Fruit fly (Drosophila melanogaster) whole organism, embryonic: ENCODE measurements around the gene CG4914.

Source experiments
- Blimp-1 ChIP-seq: fragments of 200-800 bp; sonication (Bioruptor generic); optimal IDR thresholded peaks from 3 replicates; lab custom pipeline; 2018; ENCODE audit warnings: missing biosample characterization, missing genetic modification characterization, mild to moderate bottlenecking, moderate library complexity, missing genetic modification reagents
- CG10565 ChIP-seq: fragments of 200-800 bp; sonication (Bioruptor generic); optimal IDR thresholded peaks from 3 replicates; lab custom pipeline; 2016; ENCODE audit warnings: missing biosample characterization, mild to moderate bottlenecking, missing genetic modification characterization
- CG10979 ChIP-seq: fragments of 200-800 bp; sonication (Bioruptor generic); optimal IDR thresholded peaks from 2 replicates; lab custom pipeline; 2018; ENCODE audit warnings: missing biosample characterization, mild to moderate bottlenecking, missing genetic modification characterization, moderate library complexity
- CG11504 ChIP-seq: fragments of 200-800 bp; sonication (Bioruptor generic); optimal IDR thresholded peaks from 3 replicates; lab custom pipeline; 2019; ENCODE audit warnings: missing biosample characterization, mild to moderate bottlenecking, missing genetic modification characterization, moderate library complexity
- CG14710 ChIP-seq: fragments of 200-800 bp; sonication (Bioruptor generic); optimal IDR thresholded peaks from 3 replicates; lab custom pipeline; 2019; ENCODE audit warnings: missing biosample characterization, mild to moderate bottlenecking, missing genetic modification characterization, moderate library complexity
- CG1529 ChIP-seq: fragments of 200-800 bp; sonication (Bioruptor generic); optimal IDR thresholded peaks from 3 replicates; lab custom pipeline; 2018; ENCODE audit warnings: missing biosample characterization, missing genetic modification characterization
- CG18262 ChIP-seq: fragments of 200-800 bp; optimal IDR thresholded peaks from 3 replicates; lab custom pipeline; 2019; ENCODE audit warnings: missing biosample characterization, mild to moderate bottlenecking, missing genetic modification characterization, moderate library complexity
- CG2116 ChIP-seq: fragments of 200-800 bp; sonication (Bioruptor generic); optimal IDR thresholded peaks from 3 replicates; lab custom pipeline; 2018; ENCODE audit warnings: missing biosample characterization, mild to moderate bottlenecking, missing genetic modification characterization
- CG2678 ChIP-seq: fragments of 200-800 bp; sonication (Bioruptor generic); optimal IDR thresholded peaks from 3 replicates; lab custom pipeline; 2019; ENCODE audit warnings: missing biosample characterization, mild to moderate bottlenecking, missing genetic modification characterization, moderate library complexity
- CG31441 ChIP-seq: fragments of 200-800 bp; sonication (Bioruptor generic); IDR thresholded peaks from 2 replicates; pipeline ENCODE4 v1.3.6; 2022; ENCODE audit warnings: missing biosample characterization, missing genetic modification characterization
- CG6683 ChIP-seq: fragments of 200-800 bp; sonication (Bioruptor generic); optimal IDR thresholded peaks from 2 replicates; lab custom pipeline; 2017; ENCODE audit warnings: missing biosample characterization, mild to moderate bottlenecking, missing genetic modification characterization, missing genetic modification reagents
- CG8290 ChIP-seq, 3 experiments: fragments of 200-800 bp; sonication (Bioruptor generic); optimal IDR thresholded peaks; 2 replicates each; lab custom pipeline; 2016 to 2019; ENCODE audit warnings: missing biosample characterization in 3 of 3, missing genetic modification characterization in 3 of 3, mild to moderate bottlenecking in 2 of 3, moderate library complexity in 1 of 3
- D19B ChIP-seq: fragments of 200-800 bp; sonication (Bioruptor generic); optimal IDR thresholded peaks from 2 replicates; lab custom pipeline; 2017; ENCODE audit warnings: missing biosample characterization, mild to moderate bottlenecking, missing genetic modification characterization
- Doc3 ChIP-seq: fragments of 200-800 bp; sonication (Bioruptor generic); IDR thresholded peaks from 3 replicates; pipeline ENCODE4 v1.3.6; 2022; ENCODE audit warnings: missing biosample characterization, missing genetic modification characterization; ENCODE audit not compliant: partially characterized antibody
- Ets65A ChIP-seq: fragments of 200-800 bp; sonication (Bioruptor generic); peaks from one replicate; lab custom pipeline; 2016; ENCODE audit warnings: missing biosample characterization, missing genetic modification characterization
- H2.0 ChIP-seq: fragments of 200-800 bp; sonication (Bioruptor generic); IDR thresholded peaks from 2 replicates; pipeline ENCODE4 v1.3.6; 2022; ENCODE audit warnings: missing biosample characterization, missing genetic modification characterization
- Hsf ChIP-seq: fragments of 200-800 bp; sonication (Bioruptor generic); optimal IDR thresholded peaks from 3 replicates; lab custom pipeline; 2016; ENCODE audit warnings: missing biosample characterization, missing genetic modification characterization
- MESR4 ChIP-seq: fragments of 200-800 bp; sonication (Bioruptor generic); optimal IDR thresholded peaks from 2 replicates; lab custom pipeline; 2018; ENCODE audit warnings: missing biosample characterization, mild to moderate bottlenecking, missing genetic modification characterization, moderate library complexity
- Mad ChIP-seq: fragments of 200-800 bp; sonication (Bioruptor generic); optimal IDR thresholded peaks from 2 replicates; lab custom pipeline; 2016; ENCODE audit warnings: missing biosample characterization, missing genetic modification characterization
- Oli ChIP-seq: fragments of 200-800 bp; sonication (Bioruptor generic); optimal IDR thresholded peaks from 2 replicates; lab custom pipeline; 2018; ENCODE audit warnings: missing biosample characterization, mild to moderate bottlenecking, missing genetic modification characterization, moderate library complexity
- Poxn ChIP-seq: fragments of 200-800 bp; sonication (Bioruptor generic); IDR thresholded peaks from 2 replicates; pipeline ENCODE4 v1.3.6; 2022; ENCODE audit warnings: missing biosample characterization, missing genetic modification characterization
- Side ChIP-seq: fragments of 200-800 bp; sonication (Bioruptor generic); optimal IDR thresholded peaks from 2 replicates; lab custom pipeline; 2016; ENCODE audit warnings: missing biosample characterization, missing genetic modification characterization
- Sox102F ChIP-seq: fragments of 200-800 bp; sonication (Bioruptor generic); optimal IDR thresholded peaks from 2 replicates; lab custom pipeline; 2018; ENCODE audit warnings: missing biosample characterization, mild to moderate bottlenecking, missing genetic modification characterization, moderate library complexity
- Trl ChIP-seq, 3 experiments: fragments of >200 bp in 2 of 3; fragments of 200-800 bp in 1 of 3; sonication (Bioruptor generic) in 1 of 3; optimal IDR thresholded peaks; 2 replicates in 1 of 3; 3 replicates in 2 of 3; lab custom pipeline; 2016 to 2017; ENCODE audit warnings: missing biosample characterization in 1 of 3, missing genetic modification characterization in 1 of 3
- ase ChIP-seq: fragments of 200-800 bp; sonication (Bioruptor generic); IDR thresholded peaks from 3 replicates; pipeline ENCODE4 v1.3.6; 2022; ENCODE audit warnings: missing biosample characterization, missing genetic modification characterization
- bbx ChIP-seq: fragments of 200-800 bp; sonication (Bioruptor generic); IDR thresholded peaks from 2 replicates; pipeline ENCODE4 v1.3.6; 2022; ENCODE audit warnings: missing biosample characterization, missing genetic modification characterization; ENCODE audit not compliant: partially characterized antibody
- dan ChIP-seq: fragments of 200-800 bp; sonication (Bioruptor generic); IDR thresholded peaks from 2 replicates; pipeline ENCODE4 v1.3.6; 2022; ENCODE audit warnings: missing biosample characterization, missing genetic modification characterization
- disco-r ChIP-seq: fragments of 200-800 bp; sonication (Bioruptor generic); optimal IDR thresholded peaks from 2 replicates; lab custom pipeline; 2016; ENCODE audit warnings: missing biosample characterization, missing genetic modification characterization
- dmrt99B ChIP-seq: fragments of 200-800 bp; sonication (Bioruptor generic); optimal IDR thresholded peaks from 2 replicates; lab custom pipeline; 2018; ENCODE audit warnings: missing biosample characterization, mild to moderate bottlenecking, missing genetic modification characterization, moderate library complexity
- eve ChIP-seq, 2 experiments: fragments of >200 bp; optimal IDR thresholded peaks; 2 replicates each; lab custom pipeline; 2017; ENCODE audit warnings: missing biosample characterization in 2 of 2, missing genetic modification characterization in 2 of 2
- eyg ChIP-seq: fragments of 200-800 bp; sonication (Bioruptor generic); optimal IDR thresholded peaks from 3 replicates; lab custom pipeline; 2016; ENCODE audit warnings: missing biosample characterization, missing genetic modification characterization
- fd3F ChIP-seq: fragments of 200-800 bp; sonication (Bioruptor generic); optimal IDR thresholded peaks from 2 replicates; lab custom pipeline; 2018; ENCODE audit warnings: missing biosample characterization, mild to moderate bottlenecking, missing genetic modification characterization, moderate library complexity
- kni ChIP-seq: fragments of 200-800 bp; sonication (Bioruptor generic); optimal IDR thresholded peaks from 3 replicates; lab custom pipeline; 2017; ENCODE audit warnings: mild to moderate bottlenecking, missing biosample characterization, missing genetic modification reagents, missing genetic modification characterization
- knrl ChIP-seq: fragments of 200-800 bp; sonication (Bioruptor generic); IDR thresholded peaks from 3 replicates; pipeline ENCODE4 v1.3.6; 2022; ENCODE audit warnings: missing biosample characterization, missing genetic modification characterization; ENCODE audit not compliant: partially characterized antibody
- lab ChIP-seq: fragments of 200-800 bp; sonication (Bioruptor generic); optimal IDR thresholded peaks from 3 replicates; lab custom pipeline; 2017; ENCODE audit warnings: missing biosample characterization, missing genetic modification characterization, mild to moderate bottlenecking, moderate library complexity, missing genetic modification reagents
- nerfin-1 ChIP-seq: fragments of 200-800 bp; sonication (Bioruptor generic); optimal IDR thresholded peaks from 3 replicates; lab custom pipeline; 2019; ENCODE audit warnings: missing biosample characterization, mild to moderate bottlenecking, missing genetic modification characterization, moderate library complexity
- nmo ChIP-seq: fragments of 200-800 bp; sonication (Bioruptor generic); optimal IDR thresholded peaks from 2 replicates; lab custom pipeline; 2018; ENCODE audit warnings: missing biosample characterization, mild to moderate bottlenecking, missing genetic modification characterization, moderate library complexity
- pros ChIP-seq: fragments of 200-800 bp; sonication (Bioruptor generic); optimal IDR thresholded peaks from 3 replicates; lab custom pipeline; 2019; ENCODE audit warnings: missing biosample characterization, mild to moderate bottlenecking, missing genetic modification characterization, moderate library complexity
- psq ChIP-seq: fragments of 200-800 bp; sonication (Bioruptor generic); optimal IDR thresholded peaks from 2 replicates; lab custom pipeline; 2017; ENCODE audit warnings: missing biosample characterization, missing genetic modification characterization
- sens ChIP-seq: fragments of 200-800 bp; sonication (Bioruptor generic); peaks from one replicate; lab custom pipeline; 2016; ENCODE audit warnings: missing biosample characterization, missing genetic modification characterization
- sens-2 ChIP-seq: fragments of 200-800 bp; sonication (Bioruptor generic); IDR thresholded peaks from 2 replicates; pipeline ENCODE4 v1.3.6; 2022; ENCODE audit warnings: missing biosample characterization, missing genetic modification characterization
- seq ChIP-seq: fragments of 200-800 bp; sonication (Bioruptor generic); IDR thresholded peaks from 2 replicates; pipeline ENCODE4 v1.3.6; 2022; ENCODE audit warnings: missing biosample characterization, missing genetic modification characterization
- sqz ChIP-seq: fragments of 200-800 bp; sonication (Bioruptor generic); optimal IDR thresholded peaks from 3 replicates; lab custom pipeline; 2018; ENCODE audit warnings: missing biosample characterization, mild to moderate bottlenecking, missing genetic modification characterization
- zfh2 ChIP-seq: fragments of 200-800 bp; sonication (Bioruptor generic); optimal IDR thresholded peaks from 2 replicates; lab custom pipeline; 2016; ENCODE audit warnings: missing biosample characterization, missing genetic modification characterization

CG4914 gene

dm6 chr3L:14661567-14662258, 16.2 kb downstream of the CG4914 start (continued):
- TF ChIP-seq sens-2 (peak; percentile 56; the same call in 1 of the 2 replicates), CG6683 (GFP tag; lab: Kevin White, UChicago) (peak; percentile 66), disco-r (GFP tag; lab: Kevin White, UChicago) (peak; percentile 58), CG10565 (GFP tag; lab: Kevin White, UChicago) (no peak), zfh2 (peak; percentile 44)

dm6 chr3L:14659954-14660907, 17.7 kb downstream of the CG4914 start:
- TF ChIP-seq Doc3 (no peak), lab (GFP tag; lab: Kevin White, UChicago) (no peak), MESR4 (GFP tag; lab: Kevin White, UChicago) (no peak), pros (GFP tag; lab: Kevin White, UChicago) (peak; percentile 82), Poxn (GFP tag; lab: Robert Waterston, UW) (no peak), dmrt99B (tag; lab: Kevin White, UChicago) (peak; percentile 8), CG8290 (GFP tag; optimal IDR thresholded peaks at IDR 0.05; lab: Kevin White, UChicago) (no peak), CG8290 (tag; optimal IDR thresholded peaks at IDR 0.05; lab: Kevin White, UChicago) (no peak), eve (GFP tag; optimal IDR thresholded peaks at IDR 0.05; lab: Kevin White, UChicago) (peak in 1 of 2 experiments; percentile 53), knrl (no peak), eyg (GFP tag; lab: Kevin White, UChicago) (no peak), CG10979 (tag; lab: Kevin White, UChicago) (peak; percentile 39), nmo (GFP tag; lab: Kevin White, UChicago) (peak; percentile 5), CG1529 (GFP tag; lab: Kevin White, UChicago) (peak; percentile 20), H2.0 (no peak), Hsf (GFP tag; lab: Kevin White, UChicago) (no peak), nerfin-1 (tag; lab: Kevin White, UChicago) (peak; percentile 80), Blimp-1 (GFP tag; lab: Kevin White, UChicago) (peak; percentile 71), sqz (GFP tag; lab: Kevin White, UChicago) (peak; percentile 61), Sox102F (GFP tag; lab: Kevin White, UChicago) (peak; percentile 2), CG31441 (peak; percentile 25; the same call in 1 of the 2 replicates), psq (GFP tag; lab: Kevin White, UChicago) (peak; percentile 6), CG2678 (tag; lab: Kevin White, UChicago) (no peak), CG18262 (tag; lab: Kevin White, UChicago) (peak; percentile 15), dan (no peak), Trl (optimal IDR thresholded peaks at IDR 0.05; lab: Kevin White, UChicago) (peak; percentile 42 to 59), Trl (GFP tag; optimal IDR thresholded peaks at IDR 0.05; lab: Kevin White, UChicago) (no peak), bbx (GFP tag; lab: Robert Waterston, UW) (0 out of 2 replicates have a peak, but pooled peaks have one; percentile 27), CG11504 (tag; lab: Kevin White, UChicago) (peak; percentile 12), sens (GFP tag; lab: Kevin White, UChicago) (peak; percentile 64), ase (no peak), Mad (no peak), Ets65A (peak; percentile 36), CG14710 (tag; lab: Kevin White, UChicago) (no peak), kni (GFP tag; lab: Kevin White, UChicago) (peak; percentile 7), CG2116 (GFP tag; lab: Kevin White, UChicago) (no peak), seq (GFP tag; lab: Robert Waterston, UW) (peak; percentile 24; the same call in 1 of the 2 replicates), fd3F (no peak), D19B (GFP tag; lab: Kevin White, UChicago) (no peak), Oli (tag; lab: Kevin White, UChicago) (peak; percentile 13), Side (GFP tag; lab: Kevin White, UChicago) (no peak)
